Worm (Caenorhabditis elegans): ENCODE results near the gene D1044.7.

Gene D1044.7

ce11 chrIII:5506936-5507335, 1.6 kb downstream of the D1044.7 start:
- TF ChIP-seq hrde-1 (tag; optimal IDR thresholded peaks at IDR 0.05; ENCODE audit: borderline replicate concordance) (no peak), atf-7 (tag; optimal IDR thresholded peaks at IDR 0.05) (no peak), dpl-1 (GFP tag; optimal IDR thresholded peaks at IDR 0.05) (no peak), F37B4.10 (GFP tag; IDR thresholded peaks at IDR 0.05) (0 out of 2 replicates have a peak, but pooled peaks have one; percentile 76)

- TF ChIP-seq mes-4 (tag; optimal IDR thresholded peaks at IDR 0.05) (no peak), egl-44 (GFP tag; IDR thresholded peaks at IDR 0.05) (no peak), hsf-1 (GFP tag; IDR thresholded peaks at IDR 0.05) (0 out of 2 replicates have a peak, but pooled peaks have one; percentile 6), Y53G8AR.9 (GFP tag; conservative IDR thresholded peaks at IDR 0.05) (peak; percentile 89; the same call in 1 of the 2 replicates), lag-1 (GFP tag; IDR thresholded peaks at IDR 0.05) (no peak), attf-5 (GFP tag; optimal IDR thresholded peaks at IDR 0.05) (peak; percentile 22), dox-1 (GFP tag; IDR thresholded peaks at IDR 0.05) (0 out of 2 replicates have a peak, but pooled peaks have one; percentile 19), gei-17 (GFP tag; optimal IDR thresholded peaks at IDR 0.05) (peak; percentile 62), efl-1 (GFP tag; optimal IDR thresholded peaks at IDR 0.05) (no peak), T07F8.4 (tag; optimal IDR thresholded peaks at IDR 0.05) (no peak), lin-26 (GFP tag; IDR thresholded peaks at IDR 0.05) (0 out of 2 replicates have a peak, but pooled peaks have one; percentile 54), mcd-1 (GFP tag; IDR thresholded peaks at IDR 0.05) (peak; percentile 37; the same call in 1 of the 2 replicates), ccch-3 (GFP tag; optimal IDR thresholded peaks at IDR 0.05) (no peak), mel-28 (tag; optimal IDR thresholded peaks at IDR 0.05; ENCODE audit: borderline replicate concordance) (no peak), nhr-179 (tag; optimal IDR thresholded peaks at IDR 0.05) (peak; percentile 63), lir-1 (GFP tag; conservative IDR thresholded peaks at IDR 0.05) (0 out of 2 replicates have a peak, but pooled peaks have one; percentile 12), fkh-3 (tag; optimal IDR thresholded peaks at IDR 0.05) (peak; percentile 37), F37B4.10 (GFP tag; IDR thresholded peaks at IDR 0.05) (no peak), T26A5.8 (tag; optimal IDR thresholded peaks at IDR 0.05) (no peak), unc-130 (GFP tag; optimal IDR thresholded peaks at IDR 0.05) (no peak), Y95B8A.8 (GFP tag; IDR thresholded peaks at IDR 0.05) (0 out of 2 replicates have a peak, but pooled peaks have one; percentile 36), cebp-2 (GFP tag; IDR thresholded peaks at IDR 0.05) (peak; percentile 77; the same call in 1 of the 2 replicates), ztf-26 (tag; optimal IDR thresholded peaks at IDR 0.05) (peak; percentile 66), egrh-3 (GFP tag; IDR thresholded peaks at IDR 0.05) (peak; percentile 4; the same call in 1 of the 2 replicates), let-607 (tag; optimal IDR thresholded peaks at IDR 0.05) (peak in 1 of 2 experiments; percentile 49), ceh-91 (GFP tag; IDR thresholded peaks at IDR 0.05) (no peak), sea-2 (GFP tag; IDR thresholded peaks at IDR 0.05) (no peak), hrde-1 (tag; optimal IDR thresholded peaks at IDR 0.05; ENCODE audit: borderline replicate concordance) (peak; percentile 29), zim-3 (tag; optimal IDR thresholded peaks at IDR 0.05) (peak; percentile 40), die-1 (tag; optimal IDR thresholded peaks at IDR 0.05) (no peak), F10E7.11 (tag; optimal IDR thresholded peaks at IDR 0.05) (peak; percentile 65), ZK185.1 (tag; optimal IDR thresholded peaks at IDR 0.05; ENCODE audit: poor library complexity, severe bottlenecking) (peak; percentile 35), lsl-1 (GFP tag; optimal IDR thresholded peaks at IDR 0.05) (no peak), egl-18 (GFP tag; IDR thresholded peaks at IDR 0.05) (no peak), ets-4 (GFP tag; optimal IDR thresholded peaks at IDR 0.05) (no peak), aptf-2 (GFP tag; conservative IDR thresholded peaks at IDR 0.05) (no peak), ama-1 (optimal IDR thresholded peaks at IDR 0.05) (peak; percentile 89), ama-1 (GFP tag; optimal IDR thresholded peaks at IDR 0.05) (no peak), B0035.1 (tag; optimal IDR thresholded peaks at IDR 0.05) (no peak), dpff-1 (tag; optimal IDR thresholded peaks at IDR 0.05) (peak; percentile 46), unc-62 (GFP tag; optimal IDR thresholded peaks at IDR 0.05) (no peak), atf-7 (tag; optimal IDR thresholded peaks at IDR 0.05) (peak; percentile 67), F23B12.7 (tag; optimal IDR thresholded peaks at IDR 0.05; ENCODE audit: insufficient read depth) (no peak), madf-6 (GFP tag; IDR thresholded peaks at IDR 0.05) (peak; percentile 46; the same call in 1 of the 2 replicates), nhr-90 (tag; optimal IDR thresholded peaks at IDR 0.05) (peak; percentile 52)
These were observed 2.5 kb downstream of the D1044.7 start for ce11 chrIII:5506023-5506597.
